Worm (Caenorhabditis elegans) whole organism, mixed stage, embryonic: ENCODE data around the gene C02H6.3.

Experiments used
- ceh-39 ChIP-seq: fragments of 150-350 bp; optimal IDR thresholded peaks from 2 replicates; lab custom pipeline; 2014; ENCODE audit warnings: missing biosample characterization, missing genetic modification characterization
- lsy-2 ChIP-seq: fragments of 150-350 bp; optimal IDR thresholded peaks from 2 replicates; lab custom pipeline; 2014; ENCODE audit warnings: missing biosample characterization, missing genetic modification characterization
- mep-1 ChIP-seq: fragments of 150-350 bp; optimal IDR thresholded peaks from 2 replicates; lab custom pipeline; 2017; ENCODE audit warnings: missing biosample characterization, missing genetic modification reagents, missing genetic modification characterization, inconsistent platforms
- nhr-12 ChIP-seq: fragments of 150-350 bp; optimal IDR thresholded peaks from 2 replicates; lab custom pipeline; 2014; ENCODE audit warnings: missing biosample characterization, missing genetic modification characterization
- nhr-237 ChIP-seq: fragments of 150-350 bp; optimal IDR thresholded peaks from 2 replicates; lab custom pipeline; 2014; ENCODE audit warnings: missing biosample characterization, missing genetic modification characterization
- pha-4 ChIP-seq: fragments of 150-350 bp; optimal IDR thresholded peaks from 2 replicates; lab custom pipeline; 2018; ENCODE audit warnings: missing biosample characterization, missing genetic modification reagents, missing genetic modification characterization
- ztf-11 ChIP-seq: fragments of 150-350 bp; optimal IDR thresholded peaks from 2 replicates; lab custom pipeline; 2014; ENCODE audit warnings: missing biosample characterization, missing genetic modification characterization

ce11 chrV:7435376-7436204 is 47.9 kb upstream of the C02H6.3 start, which contains the start of the genes ddo-2 and F25E5.8:
- TF ChIP-seq nhr-12 (tag; lab: Kevin White, UChicago), result no peak
- no peak for TF ChIP-seq pha-4 (tag; lab: Kevin White, UChicago)
- no peak for TF ChIP-seq ztf-11 (tag; lab: Kevin White, UChicago)
- no peak for TF ChIP-seq lsy-2 (tag; lab: Kevin White, UChicago)
- no peak for TF ChIP-seq ceh-39 (tag; lab: Kevin White, UChicago)
- no peak for TF ChIP-seq mep-1 (tag; lab: Kevin White, UChicago)
- no peak for TF ChIP-seq nhr-237 (tag; lab: Kevin White, UChicago)
